Worm (Caenorhabditis elegans) whole organism, L4 larva: Measurements from ENCODE around the gene R08C7.5.

Experiments
- F26F4.8 ChIP-seq: fragments of 200-800 bp; sonication (Bioruptor generic); conservative IDR thresholded peaks from 2 replicates; pipeline ENCODE4 v1.3.6; 2022; ENCODE audit warnings: missing genetic modification characterization, missing compliant biosample characterization
- F44E2.7 ChIP-seq: fragments of 200-800 bp; sonication (Bioruptor generic); IDR thresholded peaks from 2 replicates; pipeline ENCODE4 v2.1.2; 2022; ENCODE audit warnings: missing genetic modification characterization, missing compliant biosample characterization
- F49E8.2 ChIP-seq: sonication (generic microtip); optimal IDR thresholded peaks from 2 replicates; lab custom pipeline; 2016; ENCODE audit warnings: missing compliant biosample characterization, mild to moderate bottlenecking, missing genetic modification characterization, borderline replicate concordance
- Y48G9A.11 ChIP-seq: fragments of 200-800 bp; sonication (Bioruptor generic); IDR thresholded peaks from 2 replicates; pipeline ENCODE4 v1.3.6; 2022; ENCODE audit warnings: missing genetic modification reagents, missing genetic modification characterization, missing compliant biosample characterization
- ZK546.5 ChIP-seq, 2 experiments: sonication (generic microtip); optimal IDR thresholded peaks; 2 replicates each; lab custom pipeline; 2017; ENCODE audit warnings: missing biosample characterization in 2 of 2, missing genetic modification characterization in 2 of 2
- aly-2 ChIP-seq: sonication (generic microtip); optimal IDR thresholded peaks from 2 replicates; lab custom pipeline; 2018; ENCODE audit warnings: missing biosample characterization, missing genetic modification characterization
- ama-1 ChIP-seq: fragments of 150-350 bp; optimal IDR thresholded peaks from 2 replicates; lab custom pipeline; 2014; ENCODE audit warnings: inconsistent platforms, mixed read lengths
- ceh-20 ChIP-seq: fragments of 200-800 bp; sonication (Bioruptor generic); IDR thresholded peaks from 2 replicates; pipeline ENCODE4 v1.3.6; 2022; ENCODE audit warnings: missing genetic modification reagents, missing genetic modification characterization, missing compliant biosample characterization
- ceh-32 ChIP-seq: sonication (generic microtip); optimal IDR thresholded peaks from 2 replicates; lab custom pipeline; 2016; ENCODE audit warnings: mild to moderate bottlenecking, missing genetic modification characterization, missing compliant biosample characterization; ENCODE audit not compliant: poor library complexity
- ceh-62 ChIP-seq: sonication (generic microtip); optimal IDR thresholded peaks from 2 replicates; lab custom pipeline; 2017; ENCODE audit warnings: missing biosample characterization, missing genetic modification characterization
- cey-2 ChIP-seq: sonication (generic microtip); optimal IDR thresholded peaks from 3 replicates; lab custom pipeline; 2017; ENCODE audit warnings: missing genetic modification characterization, mild to moderate bottlenecking, missing compliant biosample characterization, antibody characterized with exemption, borderline replicate concordance; ENCODE audit not compliant: insufficient read depth
- ctbp-1 ChIP-seq: fragments of 200-800 bp; sonication (Bioruptor generic); IDR thresholded peaks from 2 replicates; pipeline ENCODE4 v1.3.6; 2022; ENCODE audit warnings: missing genetic modification reagents, missing genetic modification characterization, missing compliant biosample characterization
- daf-12 ChIP-seq: fragments of 150-350 bp; optimal IDR thresholded peaks from 2 replicates; lab custom pipeline; 2014; ENCODE audit warnings: missing biosample characterization, missing genetic modification reagents, missing genetic modification characterization
- daf-16 ChIP-seq, 3 experiments: sonication (generic microtip); optimal IDR thresholded peaks; 2 replicates each; lab custom pipeline; 2016 to 2017; ENCODE audit warnings: missing genetic modification characterization in 3 of 3, missing genetic modification reagents in 3 of 3, mild to moderate bottlenecking in 2 of 3, missing compliant biosample characterization in 2 of 3, missing biosample characterization in 1 of 3, moderate library complexity in 1 of 3
- daf-19 ChIP-seq: fragments of 200-800 bp; sonication (Bioruptor generic); conservative IDR thresholded peaks from 2 replicates; pipeline ENCODE4 v1.3.6; 2022; ENCODE audit warnings: missing genetic modification characterization, missing compliant biosample characterization
- daf-8 ChIP-seq: fragments of 200-800 bp; sonication (Bioruptor generic); IDR thresholded peaks from 2 replicates; pipeline ENCODE4 v1.3.6; 2022; ENCODE audit warnings: missing genetic modification characterization, missing compliant biosample characterization
- dmd-9 ChIP-seq: fragments of 200-800 bp; sonication (Bioruptor generic); IDR thresholded peaks from 2 replicates; pipeline ENCODE4 v1.3.6; 2022; ENCODE audit warnings: missing genetic modification reagents, missing genetic modification characterization, missing compliant biosample characterization
- dve-1 ChIP-seq: sonication (generic microtip); optimal IDR thresholded peaks from 2 replicates; lab custom pipeline; 2017; ENCODE audit warnings: antibody characterized with exemption, mild to moderate bottlenecking, missing genetic modification characterization, missing compliant biosample characterization; ENCODE audit not compliant: insufficient read depth
- egl-27 ChIP-seq: sonication (generic microtip); optimal IDR thresholded peaks from 3 replicates; lab custom pipeline; 2017; ENCODE audit warnings: missing biosample characterization, missing genetic modification reagents, missing genetic modification characterization
- egl-43 ChIP-seq: fragments of 200-800 bp; sonication (Bioruptor generic); IDR thresholded peaks from 2 replicates; pipeline ENCODE4 v1.3.6; 2022; ENCODE audit warnings: missing genetic modification reagents, missing genetic modification characterization, missing compliant biosample characterization
- fos-1 ChIP-seq: fragments of 150-350 bp; optimal IDR thresholded peaks from 2 replicates; lab custom pipeline; 2014; ENCODE audit warnings: missing biosample characterization, missing genetic modification characterization
- gei-8 ChIP-seq: fragments of 200-800 bp; sonication (Bioruptor generic); optimal IDR thresholded peaks from 2 replicates; lab custom pipeline; 2018; ENCODE audit warnings: mild to moderate bottlenecking, missing genetic modification characterization, missing compliant biosample characterization
- hif-1 ChIP-seq, 2 experiments: sonication (generic microtip); optimal IDR thresholded peaks; 2 replicates each; lab custom pipeline; 2016 to 2017; ENCODE audit warnings: missing compliant biosample characterization in 2 of 2, missing genetic modification characterization in 2 of 2, missing genetic modification reagents in 2 of 2, missing genotype in 2 of 2, mild to moderate bottlenecking in 1 of 2
- hmg-1.1 ChIP-seq: fragments of 200-800 bp; sonication (Bioruptor generic); IDR thresholded peaks from 2 replicates; pipeline ENCODE4 v1.3.6; 2022; ENCODE audit warnings: missing genetic modification reagents, missing genetic modification characterization, missing compliant biosample characterization
- lim-7 ChIP-seq: fragments of 200-800 bp; sonication (Bioruptor generic); IDR thresholded peaks from 2 replicates; pipeline ENCODE4 v1.3.6; 2022; ENCODE audit warnings: missing genetic modification characterization, missing compliant biosample characterization
- lin-13 ChIP-seq: fragments of 150-350 bp; optimal IDR thresholded peaks from 2 replicates; lab custom pipeline; 2014; ENCODE audit warnings: missing biosample characterization, missing genetic modification reagents, missing genetic modification characterization
- lin-15B ChIP-seq: fragments of 150-350 bp; sonication (generic microtip); optimal IDR thresholded peaks from 3 replicates; lab custom pipeline; 2014; ENCODE audit warnings: missing biosample characterization, missing genetic modification characterization
- lin-38 ChIP-seq: fragments of 200-800 bp; sonication (Bioruptor generic); IDR thresholded peaks from 2 replicates; pipeline ENCODE4 v1.3.6; 2022; ENCODE audit warnings: missing genetic modification reagents, missing genetic modification characterization, missing compliant biosample characterization
- lin-39 ChIP-seq: fragments of 150-350 bp; optimal IDR thresholded peaks from 2 replicates; lab custom pipeline; 2014; ENCODE audit warnings: missing biosample characterization, missing genetic modification reagents, missing genetic modification characterization
- lsy-2 ChIP-seq, 2 experiments: fragments of 150-350 bp in 1 of 2; sonication (generic microtip) in 1 of 2; optimal IDR thresholded peaks; 2 replicates each; lab custom pipeline; 2014 to 2017; ENCODE audit warnings: missing biosample characterization in 2 of 2, missing genetic modification characterization in 2 of 2
- mes-2 ChIP-seq: sonication (generic microtip); optimal IDR thresholded peaks from 2 replicates; lab custom pipeline; 2016; ENCODE audit warnings: missing genotype, mild to moderate bottlenecking, missing genetic modification characterization, missing compliant biosample characterization; ENCODE audit not compliant: poor library complexity, severe bottlenecking
- nhr-10 ChIP-seq: fragments of 150-350 bp; optimal IDR thresholded peaks from 2 replicates; lab custom pipeline; 2014; ENCODE audit warnings: missing biosample characterization, missing genetic modification characterization
- nhr-111 ChIP-seq: fragments of 200-800 bp; sonication (Bioruptor generic); optimal IDR thresholded peaks from 2 replicates; lab custom pipeline; 2018; ENCODE audit warnings: mild to moderate bottlenecking, missing genetic modification characterization, missing compliant biosample characterization
- nhr-25 ChIP-seq: sonication (generic microtip); optimal IDR thresholded peaks from 2 replicates; lab custom pipeline; 2017; ENCODE audit warnings: missing genetic modification characterization, mild to moderate bottlenecking, missing compliant biosample characterization, antibody characterized with exemption, moderate library complexity, borderline replicate concordance; ENCODE audit not compliant: insufficient read depth
- nhr-28 ChIP-seq: fragments of 150-350 bp; optimal IDR thresholded peaks from 2 replicates; lab custom pipeline; 2014; ENCODE audit warnings: missing biosample characterization, missing genetic modification characterization
- nhr-41 ChIP-seq: fragments of 200-800 bp; sonication (Bioruptor generic); IDR thresholded peaks from 2 replicates; pipeline ENCODE4 v1.3.6; 2022; ENCODE audit warnings: missing genetic modification reagents, missing genetic modification characterization, missing compliant biosample characterization
- nhr-6 ChIP-seq: fragments of 150-350 bp; optimal IDR thresholded peaks from 2 replicates; lab custom pipeline; 2014; ENCODE audit warnings: missing biosample characterization, missing genetic modification characterization
- nhr-77 ChIP-seq: fragments of 150-350 bp; optimal IDR thresholded peaks from 2 replicates; lab custom pipeline; 2014; ENCODE audit warnings: missing biosample characterization, missing genetic modification characterization
- php-3 ChIP-seq: fragments of 200-800 bp; sonication (Bioruptor generic); IDR thresholded peaks from 2 replicates; pipeline ENCODE4 v1.3.6; 2022; ENCODE audit warnings: missing genetic modification reagents, missing genetic modification characterization, missing compliant biosample characterization
- rbr-2 ChIP-seq: sonication (generic microtip); optimal IDR thresholded peaks from 2 replicates; lab custom pipeline; 2016; ENCODE audit warnings: missing genotype, missing genetic modification characterization, missing compliant biosample characterization
- sdz-12 ChIP-seq: fragments of 200-800 bp; sonication (Bioruptor generic); optimal IDR thresholded peaks from 2 replicates; lab custom pipeline; 2018; ENCODE audit warnings: mild to moderate bottlenecking, missing genetic modification characterization, missing compliant biosample characterization
- skn-1 ChIP-seq: fragments of 150-350 bp; optimal IDR thresholded peaks from 2 replicates; lab custom pipeline; 2014; ENCODE audit warnings: missing biosample characterization, missing genetic modification characterization
- snpc-4 ChIP-seq: fragments of 150-350 bp; optimal IDR thresholded peaks from 2 replicates; lab custom pipeline; 2014; ENCODE audit warnings: missing biosample characterization, missing genetic modification characterization
- unc-130 ChIP-seq: sonication (generic microtip); optimal IDR thresholded peaks from 2 replicates; lab custom pipeline; 2016; ENCODE audit warnings: missing genetic modification reagents, missing genetic modification characterization, missing compliant biosample characterization
- unc-39 ChIP-seq: sonication (generic microtip); optimal IDR thresholded peaks from 2 replicates; lab custom pipeline; 2017; ENCODE audit warnings: missing biosample characterization, missing genetic modification characterization
- vab-7 ChIP-seq: fragments of 200-800 bp; sonication (Bioruptor generic); IDR thresholded peaks from 2 replicates; pipeline ENCODE4 v1.3.6; 2022; ENCODE audit warnings: missing genetic modification reagents, missing genetic modification characterization, missing compliant biosample characterization
- zfp-3 ChIP-seq: fragments of 200-800 bp; sonication (Bioruptor generic); conservative IDR thresholded peaks from 2 replicates; pipeline ENCODE4 v1.3.6; 2022; ENCODE audit warnings: missing genetic modification reagents, missing genetic modification characterization, missing compliant biosample characterization
- ztf-7 ChIP-seq: fragments of 150-350 bp; optimal IDR thresholded peaks from 2 replicates; lab custom pipeline; 2014; ENCODE audit warnings: missing biosample characterization, missing genetic modification characterization

Gene R08C7.5

ce11 chrIV:4400350-4401326 is 29.4 kb upstream of the R08C7.5 start, which contains the start of gene Y24D9A.6:
Y24D9A.6 (minus strand) TSS chrIV:4400400.
- TF ChIP-seq nhr-77 (tag; lab: Kevin White, UChicago), result no peak
- TF ChIP-seq nhr-111, result no peak
- TF ChIP-seq F49E8.2 (tag; lab: Kevin White, UChicago), result no peak
- no peak for TF ChIP-seq egl-27 (tag; lab: Kevin White, UChicago)
- no peak for TF ChIP-seq ctbp-1 (GFP tag; lab: Robert Waterston, UW)
- no peak for TF ChIP-seq daf-19
- TF ChIP-seq hif-1 (tag; optimal IDR thresholded peaks at IDR 0.05; lab: Kevin White, UChicago), result peak; percentile 8 to 61
- TF ChIP-seq nhr-41 (GFP tag; lab: Robert Waterston, UW), result no peak
- TF ChIP-seq ama-1 (lab: Kevin White, UChicago), result no peak
- no peak for TF ChIP-seq ceh-32 (tag; lab: Kevin White, UChicago)
- peak; percentile 13; the same call in 1 of the 2 replicates for TF ChIP-seq lin-38 (GFP tag; lab: Robert Waterston, UW)
- TF ChIP-seq mes-2 (tag; lab: Kevin White, UChicago), result peak; percentile 36
- no peak for TF ChIP-seq unc-130 (GFP tag; lab: Kevin White, UChicago)
- TF ChIP-seq lin-15B, result no peak
- TF ChIP-seq lin-13 (GFP tag; lab: Kevin White, UChicago), result no peak
- no peak for TF ChIP-seq sdz-12 (GFP tag; lab: Kevin White, UChicago)
- TF ChIP-seq nhr-10 (tag; lab: Kevin White, UChicago), result peak; percentile 27
- no peak for TF ChIP-seq snpc-4 (tag; lab: Kevin White, UChicago)
- no peak for TF ChIP-seq F26F4.8 (GFP tag; lab: Robert Waterston, UW)
- TF ChIP-seq unc-39 (tag; lab: Kevin White, UChicago), result no peak
- TF ChIP-seq zfp-3 (GFP tag; lab: Robert Waterston, UW), result no peak
- TF ChIP-seq lsy-2 (tag; optimal IDR thresholded peaks at IDR 0.05; lab: Kevin White, UChicago), result peak in 1 of 2 experiments; percentile 61
- TF ChIP-seq daf-16 (GFP tag; optimal IDR thresholded peaks at IDR 0.05; lab: Kevin White, UChicago), result no peak
- peak; percentile 3 for TF ChIP-seq daf-16 (tag; optimal IDR thresholded peaks at IDR 0.05; lab: Kevin White, UChicago)
- no peak for TF ChIP-seq daf-12
- no peak for TF ChIP-seq fos-1
- no peak for TF ChIP-seq aly-2
- no peak for TF ChIP-seq ztf-7 (tag; lab: Kevin White, UChicago)
- no peak for TF ChIP-seq egl-43 (GFP tag; lab: Robert Waterston, UW)
- peak; percentile 69 for TF ChIP-seq nhr-28
- TF ChIP-seq nhr-25 (tag; lab: Kevin White, UChicago), result peak; percentile 91
- TF ChIP-seq lin-39 (tag; lab: Kevin White, UChicago), result no peak
- TF ChIP-seq F44E2.7 (GFP tag; lab: Robert Waterston, UW), result no peak
- TF ChIP-seq daf-8 (GFP tag; lab: Robert Waterston, UW), result no peak
- peak; percentile 64 for TF ChIP-seq dve-1
- TF ChIP-seq hmg-1.1 (GFP tag; lab: Robert Waterston, UW), result peak; percentile 13; the same call in 1 of the 2 replicates
- no peak for TF ChIP-seq lim-7 (GFP tag; lab: Robert Waterston, UW)
- TF ChIP-seq Y48G9A.11, result no peak
- peak; percentile 69; the same call in 1 of the 2 replicates for TF ChIP-seq ceh-20 (GFP tag; lab: Robert Waterston, UW)
- no peak for TF ChIP-seq dmd-9 (GFP tag; lab: Robert Waterston, UW)
- TF ChIP-seq php-3 (GFP tag; lab: Robert Waterston, UW), result no peak
- TF ChIP-seq ZK546.5 (tag; optimal IDR thresholded peaks at IDR 0.05; lab: Kevin White, UChicago), result no peak
- no peak for TF ChIP-seq ceh-62 (tag; lab: Kevin White, UChicago)
- no peak for TF ChIP-seq nhr-6 (tag; lab: Kevin White, UChicago)
- TF ChIP-seq skn-1 (tag; lab: Kevin White, UChicago), result no peak
- TF ChIP-seq gei-8 (GFP tag; lab: Kevin White, UChicago), result no peak
- TF ChIP-seq rbr-2, result no peak
- peak; percentile 23 for TF ChIP-seq cey-2 (tag; lab: Kevin White, UChicago)
- no peak for TF ChIP-seq vab-7
